Fruit fly (Drosophila melanogaster) whole organism, embryonic: ENCODE data around the gene CG6959.
A peak's percentile ranks its signal among the peaks of the same experiment; 100 is the strongest.

Experiments used
- CG10321 ChIP-seq: fragments of 200-800 bp; sonication (Bioruptor generic); IDR thresholded peaks from 2 replicates; pipeline ENCODE4 v1.3.6; 2022; ENCODE audit warnings: missing biosample characterization, missing genetic modification characterization
- CG11456 ChIP-seq: fragments of 200-800 bp; sonication (Bioruptor generic); IDR thresholded peaks from 3 replicates; pipeline ENCODE4 v1.3.6; 2022; ENCODE audit warnings: missing biosample characterization, missing genetic modification characterization
- CG12299 ChIP-seq: fragments of 200-800 bp; sonication (Bioruptor generic); optimal IDR thresholded peaks from 2 replicates; lab custom pipeline; 2018; ENCODE audit warnings: missing biosample characterization, mild to moderate bottlenecking, missing genetic modification characterization
- CG12769 ChIP-seq: fragments of 200-800 bp; sonication (Bioruptor generic); optimal IDR thresholded peaks from 2 replicates; lab custom pipeline; 2019; ENCODE audit warnings: missing biosample characterization, mild to moderate bottlenecking, missing genetic modification characterization, moderate library complexity
- CG14860 ChIP-seq: fragments of 200-800 bp; sonication (Bioruptor generic); IDR thresholded peaks from 3 replicates; pipeline ENCODE4 v1.3.6; 2022; ENCODE audit warnings: missing biosample characterization, missing genetic modification characterization; ENCODE audit not compliant: partially characterized antibody
- CG15269 ChIP-seq: fragments of 200-800 bp; sonication (Bioruptor generic); optimal IDR thresholded peaks from 2 replicates; lab custom pipeline; 2018; ENCODE audit warnings: missing biosample characterization, mild to moderate bottlenecking, missing genetic modification characterization, moderate library complexity
- CG15479 ChIP-seq: fragments of 200-800 bp; sonication (Bioruptor generic); optimal IDR thresholded peaks from 3 replicates; lab custom pipeline; 2019; ENCODE audit warnings: missing biosample characterization, mild to moderate bottlenecking, missing genetic modification characterization, moderate library complexity
- CG1603 ChIP-seq: fragments of 200-800 bp; sonication (Bioruptor generic); optimal IDR thresholded peaks from 2 replicates; lab custom pipeline; 2019; ENCODE audit warnings: missing biosample characterization, mild to moderate bottlenecking, missing genetic modification characterization, moderate library complexity
- CG16779 ChIP-seq: fragments of 200-800 bp; sonication (Bioruptor generic); IDR thresholded peaks from 2 replicates; pipeline ENCODE4 v1.3.6; 2022; ENCODE audit warnings: missing biosample characterization, missing genetic modification characterization
- CG17612 ChIP-seq: fragments of 200-800 bp; sonication (Bioruptor generic); IDR thresholded peaks from 2 replicates; pipeline ENCODE4 v1.3.6; 2022; ENCODE audit warnings: missing biosample characterization, missing genetic modification characterization
- CG18599 ChIP-seq: fragments of 200-800 bp; sonication (Bioruptor generic); optimal IDR thresholded peaks from 3 replicates; lab custom pipeline; 2017; ENCODE audit warnings: missing biosample characterization, missing genetic modification characterization, mild to moderate bottlenecking, moderate library complexity, missing genetic modification reagents
- CG2202 ChIP-seq: fragments of 200-800 bp; sonication (Bioruptor generic); optimal IDR thresholded peaks from 2 replicates; lab custom pipeline; 2018; ENCODE audit warnings: missing biosample characterization, mild to moderate bottlenecking, missing genetic modification characterization
- CG30431 ChIP-seq: fragments of 200-800 bp; sonication (Bioruptor generic); optimal IDR thresholded peaks from 2 replicates; lab custom pipeline; 2017; ENCODE audit warnings: missing biosample characterization, missing genetic modification characterization
- CG34376 ChIP-seq: fragments of 200-800 bp; sonication (Bioruptor generic); optimal IDR thresholded peaks from 2 replicates; lab custom pipeline; 2018; ENCODE audit warnings: missing biosample characterization, mild to moderate bottlenecking, missing genetic modification characterization
- CG34422 ChIP-seq: fragments of 200-800 bp; sonication (Bioruptor generic); IDR thresholded peaks from 3 replicates; pipeline ENCODE4 v1.3.6; 2022; ENCODE audit warnings: missing biosample characterization, missing genetic modification characterization
- CG4730 ChIP-seq: fragments of 200-800 bp; sonication (Bioruptor generic); IDR thresholded peaks from 2 replicates; pipeline ENCODE4 v1.3.6; 2022; ENCODE audit warnings: missing biosample characterization, missing genetic modification characterization
- CG5953 ChIP-seq: fragments of 200-800 bp; sonication (Bioruptor generic); IDR thresholded peaks from 2 replicates; pipeline ENCODE4 v1.3.6; 2022; ENCODE audit warnings: missing biosample characterization, missing genetic modification characterization
- CG6854 ChIP-seq: fragments of 200-800 bp; sonication (Bioruptor generic); optimal IDR thresholded peaks from 3 replicates; lab custom pipeline; 2017; ENCODE audit warnings: missing biosample characterization, mild to moderate bottlenecking, missing genetic modification characterization
- CG8388 ChIP-seq: fragments of 200-800 bp; sonication (Bioruptor generic); optimal IDR thresholded peaks from 2 replicates; lab custom pipeline; 2019; ENCODE audit warnings: missing biosample characterization, mild to moderate bottlenecking, missing genetic modification characterization, moderate library complexity
- D ChIP-seq, 2 experiments: fragments of 200-800 bp in 1 of 2; fragments of >200 bp in 1 of 2; sonication (Bioruptor generic) in 1 of 2; optimal IDR thresholded peaks; 2 replicates in 1 of 2; 3 replicates in 1 of 2; lab custom pipeline; 2017; ENCODE audit warnings: mild to moderate bottlenecking in 1 of 2, missing biosample characterization in 1 of 2, missing genetic modification characterization in 1 of 2, missing genetic modification reagents in 1 of 2
- Dbx ChIP-seq: fragments of 200-800 bp; sonication (Bioruptor generic); IDR thresholded peaks from 3 replicates; pipeline ENCODE4 v1.3.6; 2022; ENCODE audit warnings: missing biosample characterization, missing genetic modification characterization
- E2f2 ChIP-seq: fragments of 200-800 bp; sonication (Bioruptor generic); IDR thresholded peaks from 2 replicates; pipeline ENCODE4 v1.3.6; 2022; ENCODE audit warnings: missing biosample characterization, missing genetic modification characterization
- Eip74EF ChIP-seq, 2 experiments: fragments of 200-800 bp in 1 of 2; fragments of >200 bp in 1 of 2; sonication (Bioruptor generic) in 1 of 2; optimal IDR thresholded peaks; 2 replicates each; lab custom pipeline; 2017 to 2019; ENCODE audit warnings: missing biosample characterization in 2 of 2, missing genetic modification characterization in 2 of 2, mild to moderate bottlenecking in 1 of 2, moderate library complexity in 1 of 2
- Gug ChIP-seq: fragments of 200-800 bp; sonication (Bioruptor generic); IDR thresholded peaks from 4 replicates; pipeline ENCODE4 v1.3.6; 2022; ENCODE audit warnings: missing biosample characterization, missing genetic modification characterization
- HLH3B ChIP-seq: fragments of 200-800 bp; sonication (Bioruptor generic); IDR thresholded peaks from 2 replicates; pipeline ENCODE4 v1.3.6; 2022; ENCODE audit warnings: missing biosample characterization, missing genetic modification characterization
- HmgZ ChIP-seq: fragments of 200-800 bp; sonication (Bioruptor generic); optimal IDR thresholded peaks from 2 replicates; lab custom pipeline; 2018; ENCODE audit warnings: missing biosample characterization, mild to moderate bottlenecking, missing genetic modification characterization
- Hr3 ChIP-seq: fragments of 200-800 bp; sonication (Bioruptor generic); optimal IDR thresholded peaks from 3 replicates; lab custom pipeline; 2016; ENCODE audit warnings: missing biosample characterization, missing genetic modification characterization
- Lhr ChIP-seq: fragments of 200-800 bp; sonication (Bioruptor generic); optimal IDR thresholded peaks from 3 replicates; lab custom pipeline; 2017; ENCODE audit warnings: mild to moderate bottlenecking, missing biosample characterization, missing genetic modification reagents, missing genetic modification characterization
- Mrtf ChIP-seq: fragments of 200-800 bp; sonication (Bioruptor generic); IDR thresholded peaks from 3 replicates; pipeline ENCODE4 v1.3.6; 2022; ENCODE audit warnings: missing biosample characterization, missing genetic modification characterization
- Nf-YA ChIP-seq: fragments of 200-800 bp; sonication (Bioruptor generic); IDR thresholded peaks from 2 replicates; pipeline ENCODE4 v1.3.6; 2022; ENCODE audit warnings: missing biosample characterization, missing genetic modification characterization
- Opbp ChIP-seq: fragments of 200-800 bp; sonication (Bioruptor generic); IDR thresholded peaks from 3 replicates; pipeline ENCODE4 v1.3.6; 2022; ENCODE audit warnings: missing biosample characterization, missing genetic modification characterization; ENCODE audit not compliant: partially characterized antibody
- amos ChIP-seq: fragments of 200-800 bp; sonication (Bioruptor generic); IDR thresholded peaks from 2 replicates; pipeline ENCODE4 v1.3.6; 2022; ENCODE audit warnings: missing biosample characterization, missing genetic modification characterization; ENCODE audit not compliant: partially characterized antibody
- aop ChIP-seq: fragments of 200-800 bp; sonication (Bioruptor generic); IDR thresholded peaks from 2 replicates; pipeline ENCODE4 v1.3.6; 2022; ENCODE audit warnings: missing biosample characterization, missing genetic modification characterization
- bsh ChIP-seq, 2 experiments: fragments of 200-800 bp; sonication (Bioruptor generic); optimal IDR thresholded peaks; 2 replicates each; lab custom pipeline; 2017 to 2018; ENCODE audit warnings: mild to moderate bottlenecking in 2 of 2, missing biosample characterization in 2 of 2, missing genetic modification characterization in 2 of 2, moderate library complexity in 1 of 2
- ci ChIP-seq: fragments of 200-800 bp; sonication (Bioruptor generic); IDR thresholded peaks from 3 replicates; pipeline ENCODE4 v1.3.6; 2022; ENCODE audit warnings: missing biosample characterization, missing genetic modification characterization
- gce ChIP-seq: fragments of 200-800 bp; sonication (Bioruptor generic); IDR thresholded peaks from 3 replicates; pipeline ENCODE4 v1.3.6; 2022; ENCODE audit warnings: missing biosample characterization, missing genetic modification characterization
- jing ChIP-seq: fragments of 200-800 bp; sonication (Bioruptor generic); optimal IDR thresholded peaks from 2 replicates; lab custom pipeline; 2018; ENCODE audit warnings: missing biosample characterization, mild to moderate bottlenecking, missing genetic modification characterization
- lilli ChIP-seq: fragments of 200-800 bp; sonication (Bioruptor generic); optimal IDR thresholded peaks from 3 replicates; lab custom pipeline; 2016; ENCODE audit warnings: missing biosample characterization, missing genetic modification characterization
- nmo ChIP-seq: fragments of 200-800 bp; sonication (Bioruptor generic); optimal IDR thresholded peaks from 2 replicates; lab custom pipeline; 2018; ENCODE audit warnings: missing biosample characterization, mild to moderate bottlenecking, missing genetic modification characterization, moderate library complexity
- org-1 ChIP-seq: fragments of 200-800 bp; sonication (Bioruptor generic); optimal IDR thresholded peaks from 2 replicates; lab custom pipeline; 2017; ENCODE audit warnings: missing biosample characterization, missing genetic modification characterization
- otp ChIP-seq: fragments of 200-800 bp; sonication (Bioruptor generic); IDR thresholded peaks from 3 replicates; pipeline ENCODE4, ENCODE4 v1.3.6; 2022; ENCODE audit warnings: missing biosample characterization, missing genetic modification characterization
- prd ChIP-seq, 3 experiments: fragments of >200 bp in 2 of 3; fragments of 200-800 bp in 1 of 3; sonication (Bioruptor generic) in 1 of 3; optimal IDR thresholded peaks in 2 of 3; IDR thresholded peaks in 1 of 3; 2 replicates in 2 of 3; 3 replicates in 1 of 3; pipeline versions ENCODE4 v1.3.6 to Lab custom; 2017 to 2022; ENCODE audit warnings: missing biosample characterization in 1 of 3, missing genetic modification characterization in 1 of 3
- run ChIP-seq: fragments of 200-800 bp; sonication (Bioruptor generic); optimal IDR thresholded peaks from 3 replicates; lab custom pipeline; 2018; ENCODE audit warnings: missing biosample characterization, mild to moderate bottlenecking, missing genetic modification characterization
- sisA ChIP-seq: fragments of 200-800 bp; sonication (Bioruptor generic); IDR thresholded peaks from 2 replicates; pipeline ENCODE4 v1.3.6; 2022; ENCODE audit warnings: missing biosample characterization, missing genetic modification characterization
- trem ChIP-seq: fragments of 200-800 bp; optimal IDR thresholded peaks from 3 replicates; lab custom pipeline; 2019; ENCODE audit warnings: missing biosample characterization, mild to moderate bottlenecking, missing genetic modification characterization, moderate library complexity
- tup ChIP-seq: fragments of 200-800 bp; sonication (Bioruptor generic); optimal IDR thresholded peaks from 2 replicates; lab custom pipeline; 2016; ENCODE audit warnings: missing biosample characterization, mild to moderate bottlenecking, missing genetic modification characterization, moderate library complexity
- zfh2 ChIP-seq: fragments of 200-800 bp; sonication (Bioruptor generic); optimal IDR thresholded peaks from 2 replicates; lab custom pipeline; 2016; ENCODE audit warnings: missing biosample characterization, missing genetic modification characterization

The CG6959 gene

DNA sequence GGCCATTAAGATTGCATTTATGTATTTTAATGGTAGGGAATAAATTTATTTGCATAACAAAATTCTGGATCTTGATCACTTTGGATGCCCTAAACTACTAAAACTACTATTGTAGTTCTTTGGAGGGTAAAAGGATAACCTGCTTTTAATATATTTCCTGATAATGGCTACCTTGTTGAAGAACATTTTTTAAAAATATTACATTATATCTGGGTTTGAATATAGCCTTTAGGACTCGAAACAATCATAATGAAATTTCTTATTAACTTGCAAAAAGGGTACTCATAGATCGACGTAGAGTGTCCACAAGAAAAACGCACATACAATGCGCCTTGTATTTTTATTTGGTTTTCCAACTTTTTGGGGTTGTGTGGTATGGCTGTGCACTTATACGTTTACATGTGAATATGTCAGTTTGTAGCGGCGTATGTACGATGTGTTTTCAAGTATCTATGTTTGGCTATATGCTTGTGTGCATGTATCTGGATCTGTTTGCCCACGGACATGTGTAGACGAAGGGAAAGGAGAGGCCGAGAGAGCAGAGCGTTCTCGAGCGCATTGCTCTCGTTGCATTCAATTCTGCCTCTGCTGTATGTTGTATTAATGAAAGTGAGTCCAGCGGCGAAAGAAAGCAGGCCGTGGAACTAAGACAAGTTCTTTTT, 89.8 kb downstream of the CG6959 start (continued):
- TF ChIP-seq CG34376 (GFP tag; lab: Kevin White, UChicago) (no peak), jing (GFP tag; lab: Kevin White, UChicago) (peak; percentile 78), CG8388 (GFP tag; lab: Kevin White, UChicago) (peak; percentile 85), CG2202 (peak; percentile 82), bsh (GFP tag; optimal IDR thresholded peaks at IDR 0.05; lab: Kevin White, UChicago) (peak; percentile 76 to 91), Mrtf (GFP tag; lab: Robert Waterston, UW) (no peak), ci (GFP tag; lab: Robert Waterston, UW) (peak; percentile 70; the same call in 1 of the 3 replicates), CG30431 (GFP tag; lab: Kevin White, UChicago) (peak; percentile 86), CG1603 (tag; lab: Kevin White, UChicago) (peak; percentile 64), lilli (GFP tag; lab: Kevin White, UChicago) (peak; percentile 61), nmo (GFP tag; lab: Kevin White, UChicago) (peak; percentile 95), Gug (GFP tag; lab: Robert Waterston, UW) (peak; percentile 63; the same call in 2 of the 4 replicates), CG15269 (peak; percentile 47), Hr3 (peak; percentile 79), aop (GFP tag; lab: Robert Waterston, UW) (no peak), run (peak; percentile 46), otp (GFP tag; lab: Robert Waterston, UW) (0 out of 3 replicates have a peak, but pooled peaks have one; percentile 3), trem (tag; lab: Kevin White, UChicago) (peak; percentile 81), CG12299 (peak; percentile 4), CG14860 (GFP tag; lab: Robert Waterston, UW) (no peak), CG6854 (GFP tag; lab: Kevin White, UChicago) (no peak), Lhr (GFP tag; lab: Kevin White, UChicago) (peak; percentile 74), Eip74EF (GFP tag; optimal IDR thresholded peaks at IDR 0.05; lab: Kevin White, UChicago) (peak in 1 of 2 experiments; percentile 71), HmgZ (no peak), Nf-YA (GFP tag; lab: Robert Waterston, UW) (no peak), sisA (GFP tag; lab: Robert Waterston, UW) (peak; percentile 65), CG10321 (no peak), CG18599 (GFP tag; lab: Kevin White, UChicago) (peak; percentile 33), zfh2 (GFP tag; lab: Kevin White, UChicago) (no peak)

dm6 chr3R:11778879-11779278, 90.4 kb downstream of the CG6959 start:
- TF ChIP-seq CG5953 (0 out of 2 replicates have a peak, but pooled peaks have one; percentile 43), tup (GFP tag; lab: Kevin White, UChicago) (no peak), CG17612 (no peak), CG12769 (tag; lab: Kevin White, UChicago) (peak; percentile 66), CG15479 (GFP tag; lab: Kevin White, UChicago) (peak; percentile 98), Dbx (0 out of 3 replicates have a peak, but pooled peaks have one; percentile 9), CG4730 (GFP tag; lab: Robert Waterston, UW) (0 out of 2 replicates have a peak, but pooled peaks have one; percentile 5), Opbp (peak; percentile 34; the same call in 1 of the 3 replicates), CG34422 (GFP tag; lab: Robert Waterston, UW) (peak; percentile 40; the same call in 1 of the 3 replicates), org-1 (no peak), CG16779 (0 out of 2 replicates have a peak, but pooled peaks have one; percentile 35), D (optimal IDR thresholded peaks at IDR 0.05; lab: Kevin White, UChicago) (peak; percentile 88), D (GFP tag; optimal IDR thresholded peaks at IDR 0.05; lab: Kevin White, UChicago) (no peak), amos (GFP tag; lab: Robert Waterston, UW) (peak; percentile 25; the same call in 1 of the 2 replicates), E2f2 (GFP tag; lab: Robert Waterston, UW) (0 out of 2 replicates have a peak, but pooled peaks have one; percentile 6), gce (GFP tag; lab: Robert Waterston, UW) (peak; percentile 19; the same call in 1 of the 3 replicates), CG1603 (tag; lab: Kevin White, UChicago) (peak; percentile 67), CG11456 (GFP tag; lab: Robert Waterston, UW) (no peak), prd (optimal IDR thresholded peaks at IDR 0.05; lab: Kevin White, UChicago) (no peak), prd (GFP tag; IDR thresholded peaks at IDR 0.05; lab: Robert Waterston, UW) (peak; percentile 26; the same call in 1 of the 3 replicates), sisA (GFP tag; lab: Robert Waterston, UW) (peak; percentile 37; the same call in 1 of the 2 replicates), HLH3B (peak; percentile 53)
